Worm (Caenorhabditis elegans) whole organism, mixed stage, embryonic: ENCODE measurements around the gene btb-14.

ENCODE experiments used
- bed-3 ChIP-seq: fragments of 200-800 bp; sonication (Bioruptor generic); optimal IDR thresholded peaks from 3 replicates; lab custom pipeline; 2018; ENCODE audit warnings: mild to moderate bottlenecking, missing genetic modification characterization, moderate library complexity, missing compliant biosample characterization
- blmp-1 ChIP-seq: fragments of 150-350 bp; optimal IDR thresholded peaks from 2 replicates; lab custom pipeline; 2014; ENCODE audit warnings: missing biosample characterization, missing genetic modification characterization
- ces-1 ChIP-seq: fragments of 150-350 bp; optimal IDR thresholded peaks from 2 replicates; lab custom pipeline; 2014; ENCODE audit warnings: missing biosample characterization, missing genetic modification reagents, missing genetic modification characterization
- elt-1 ChIP-seq: sonication (generic microtip); optimal IDR thresholded peaks from 2 replicates; lab custom pipeline; 2017; ENCODE audit warnings: missing genetic modification characterization, mild to moderate bottlenecking, missing compliant biosample characterization, antibody characterized with exemption, moderate library complexity, borderline replicate concordance; ENCODE audit not compliant: insufficient read depth
- elt-3 ChIP-seq: fragments of 150-350 bp; optimal IDR thresholded peaks from 2 replicates; lab custom pipeline; 2014; ENCODE audit warnings: missing biosample characterization, missing genetic modification characterization
- ham-2 ChIP-seq: fragments of 200-800 bp; sonication (Bioruptor generic); optimal IDR thresholded peaks from 2 replicates; lab custom pipeline; 2018; ENCODE audit warnings: mild to moderate bottlenecking, missing genetic modification characterization, missing compliant biosample characterization
- lsy-2 ChIP-seq: fragments of 150-350 bp; optimal IDR thresholded peaks from 2 replicates; lab custom pipeline; 2014; ENCODE audit warnings: missing biosample characterization, missing genetic modification characterization
- nhr-28 ChIP-seq: fragments of 150-350 bp; optimal IDR thresholded peaks from 2 replicates; lab custom pipeline; 2014; ENCODE audit warnings: missing biosample characterization, missing genetic modification characterization
- nhr-76 ChIP-seq: sonication (generic microtip); optimal IDR thresholded peaks from 2 replicates; lab custom pipeline; 2017; ENCODE audit warnings: missing biosample characterization, missing genetic modification characterization
- pha-4 ChIP-seq: fragments of 150-350 bp; optimal IDR thresholded peaks from 2 replicates; lab custom pipeline; 2018; ENCODE audit warnings: missing biosample characterization, missing genetic modification reagents, missing genetic modification characterization
- unc-120 ChIP-seq: sonication (generic microtip); optimal IDR thresholded peaks from 2 replicates; lab custom pipeline; 2017; ENCODE audit warnings: missing genetic modification characterization, missing compliant biosample characterization; ENCODE audit not compliant: poor library complexity, severe bottlenecking
- unc-39 ChIP-seq: fragments of 150-350 bp; optimal IDR thresholded peaks from 2 replicates; lab custom pipeline; 2014; ENCODE audit warnings: missing biosample characterization, missing genetic modification characterization

- no peak for TF ChIP-seq nhr-76 (tag; lab: Kevin White, UChicago)
- no peak for TF ChIP-seq bed-3 (GFP tag; lab: Kevin White, UChicago)
- TF ChIP-seq unc-39 (tag; lab: Kevin White, UChicago): no peak
- no peak for TF ChIP-seq pha-4 (tag; lab: Kevin White, UChicago)
- no peak for TF ChIP-seq ces-1
- TF ChIP-seq elt-3: no peak
- TF ChIP-seq unc-120 (tag; lab: Kevin White, UChicago): no peak
- TF ChIP-seq blmp-1: no peak
- TF ChIP-seq ham-2 (GFP tag; lab: Kevin White, UChicago): no peak
- TF ChIP-seq elt-1 (tag; lab: Kevin White, UChicago): no peak
- no peak for TF ChIP-seq nhr-28 (tag; lab: Kevin White, UChicago)
- TF ChIP-seq lsy-2 (tag; lab: Kevin White, UChicago): no peak
Measured at ce11 chrII:12342928-12343327, 40.3 kb upstream of the btb-14 start.
